Fruit fly (Drosophila melanogaster): ENCODE measurements around the gene vers.

- TF ChIP-seq CG11617 (GFP tag; optimal IDR thresholded peaks at IDR 0.05) (no peak), Clk (GFP tag; optimal IDR thresholded peaks at IDR 0.05) (no peak), CG7101 (tag; optimal IDR thresholded peaks at IDR 0.05) (no peak), CG5204 (GFP tag; optimal IDR thresholded peaks at IDR 0.05) (no peak), toe (GFP tag; optimal IDR thresholded peaks at IDR 0.05) (no peak), tj (GFP tag; optimal IDR thresholded peaks at IDR 0.05) (no peak), CG14711 (tag; optimal IDR thresholded peaks at IDR 0.05) (no peak), pad (GFP tag; optimal IDR thresholded peaks at IDR 0.05) (no peak), bab1 (GFP tag; optimal IDR thresholded peaks at IDR 0.05) (no peak), CG12768 (GFP tag; optimal IDR thresholded peaks at IDR 0.05) (no peak), Mnt (GFP tag; optimal IDR thresholded peaks at IDR 0.05) (no peak), kay (GFP tag; ENCODE audit: borderline replicate concordance) (no peak), ovo (GFP tag; optimal IDR thresholded peaks at IDR 0.05) (no peak)
Observed at dm6 chr3L:12145709-12146694, 30.1 kb downstream of the vers start, which contains the start of the genes eIF3l and Nrx-IV.

All from whole organism, adult.